Fruit fly (Drosophila melanogaster) whole organism, embryonic: ENCODE measurements around the gene CG10508.

Experiments used
- B-H2 ChIP-seq: fragments of 200-800 bp; sonication (Bioruptor generic); optimal IDR thresholded peaks from 2 replicates; lab custom pipeline; 2018; ENCODE audit warnings: missing biosample characterization, mild to moderate bottlenecking, missing genetic modification characterization
- BtbVII ChIP-seq: fragments of 200-800 bp; sonication (Bioruptor generic); optimal IDR thresholded peaks from 3 replicates; lab custom pipeline; 2017; ENCODE audit warnings: missing biosample characterization, mild to moderate bottlenecking, missing genetic modification characterization
- C15 ChIP-seq: fragments of 200-800 bp; sonication (Bioruptor generic); IDR thresholded peaks from 3 replicates; pipeline ENCODE4 v1.3.6; 2022; ENCODE audit warnings: missing biosample characterization, missing genetic modification characterization
- CG10147 ChIP-seq: fragments of 200-800 bp; sonication (Bioruptor generic); optimal IDR thresholded peaks from 2 replicates; lab custom pipeline; 2019; ENCODE audit warnings: missing biosample characterization, mild to moderate bottlenecking, missing genetic modification characterization, moderate library complexity
- CG10431 ChIP-seq: fragments of 200-800 bp; sonication (Bioruptor generic); optimal IDR thresholded peaks from 3 replicates; lab custom pipeline; 2018; ENCODE audit warnings: missing biosample characterization, mild to moderate bottlenecking, missing genetic modification characterization
- CG11085 ChIP-seq: fragments of 200-800 bp; sonication (Bioruptor generic); IDR thresholded peaks from 2 replicates; pipeline ENCODE4 v1.3.6; 2022; ENCODE audit warnings: missing biosample characterization, missing genetic modification characterization
- CG12299 ChIP-seq: fragments of 200-800 bp; sonication (Bioruptor generic); optimal IDR thresholded peaks from 2 replicates; lab custom pipeline; 2018; ENCODE audit warnings: missing biosample characterization, mild to moderate bottlenecking, missing genetic modification characterization
- CG15601 ChIP-seq: fragments of 200-800 bp; sonication (Bioruptor generic); optimal IDR thresholded peaks from 3 replicates; lab custom pipeline; 2019; ENCODE audit warnings: missing biosample characterization, mild to moderate bottlenecking, missing genetic modification characterization, moderate library complexity
- CG16863 ChIP-seq: fragments of 200-800 bp; sonication (Bioruptor generic); optimal IDR thresholded peaks from 3 replicates; lab custom pipeline; 2016; ENCODE audit warnings: missing biosample characterization, missing genetic modification characterization
- CG17359 ChIP-seq: fragments of 200-800 bp; sonication (Bioruptor generic); optimal IDR thresholded peaks from 3 replicates; lab custom pipeline; 2018; ENCODE audit warnings: missing biosample characterization, mild to moderate bottlenecking, missing genetic modification characterization, moderate library complexity
- CG33557 ChIP-seq: fragments of 200-800 bp; sonication (Bioruptor generic); optimal IDR thresholded peaks from 2 replicates; lab custom pipeline; 2019; ENCODE audit warnings: missing biosample characterization, mild to moderate bottlenecking, missing genetic modification characterization, moderate library complexity
- CG4707 ChIP-seq: fragments of 200-800 bp; sonication (Bioruptor generic); optimal IDR thresholded peaks from 2 replicates; lab custom pipeline; 2018; ENCODE audit warnings: missing biosample characterization, mild to moderate bottlenecking, missing genetic modification characterization, moderate library complexity
- CG6272 ChIP-seq: fragments of 200-800 bp; sonication (Bioruptor generic); IDR thresholded peaks from 2 replicates; pipeline ENCODE4 v1.3.6; 2022; ENCODE audit warnings: missing biosample characterization, missing genetic modification characterization
- CG6689 ChIP-seq: fragments of 200-800 bp; sonication (Bioruptor generic); IDR thresholded peaks from 2 replicates; pipeline ENCODE4 v1.3.6; 2022; ENCODE audit warnings: missing biosample characterization, missing genetic modification characterization
- CG7928 ChIP-seq: fragments of 200-800 bp; sonication (Bioruptor generic); optimal IDR thresholded peaks from 2 replicates; lab custom pipeline; 2017; ENCODE audit warnings: missing biosample characterization, mild to moderate bottlenecking, missing genetic modification characterization
- CG7987 ChIP-seq: fragments of 200-800 bp; sonication (Bioruptor generic); optimal IDR thresholded peaks from 2 replicates; lab custom pipeline; 2018; ENCODE audit warnings: missing biosample characterization, mild to moderate bottlenecking, missing genetic modification characterization, moderate library complexity
- CG8388 ChIP-seq: fragments of 200-800 bp; sonication (Bioruptor generic); optimal IDR thresholded peaks from 2 replicates; lab custom pipeline; 2019; ENCODE audit warnings: missing biosample characterization, mild to moderate bottlenecking, missing genetic modification characterization, moderate library complexity
- CG8765 ChIP-seq: fragments of 200-800 bp; sonication (Bioruptor generic); IDR thresholded peaks from 2 replicates; pipeline ENCODE4 v1.3.6; 2022; ENCODE audit warnings: missing biosample characterization, missing genetic modification characterization
- CG9932 ChIP-seq: fragments of 200-800 bp; sonication (Bioruptor generic); IDR thresholded peaks from 2 replicates; pipeline ENCODE4 v1.3.6; 2022; ENCODE audit warnings: missing biosample characterization, missing genetic modification characterization
- CHES-1-like ChIP-seq: fragments of 200-800 bp; sonication (Bioruptor generic); optimal IDR thresholded peaks from 2 replicates; lab custom pipeline; 2016; ENCODE audit warnings: missing biosample characterization, missing genetic modification characterization
- CTCF ChIP-seq: fragments of 200-800 bp; sonication (Bioruptor generic); optimal IDR thresholded peaks from 2 replicates; lab custom pipeline; 2017; ENCODE audit warnings: missing biosample characterization, mild to moderate bottlenecking, missing genetic modification characterization, moderate library complexity
- D19B ChIP-seq: fragments of 200-800 bp; sonication (Bioruptor generic); optimal IDR thresholded peaks from 2 replicates; lab custom pipeline; 2017; ENCODE audit warnings: missing biosample characterization, mild to moderate bottlenecking, missing genetic modification characterization
- Dll ChIP-seq: fragments of 200-800 bp; sonication (Bioruptor generic); IDR thresholded peaks from 4 replicates; pipeline ENCODE4 v1.3.6; 2022; ENCODE audit warnings: missing biosample characterization, missing genetic modification characterization; ENCODE audit not compliant: partially characterized antibody
- Gug ChIP-seq: fragments of 200-800 bp; sonication (Bioruptor generic); IDR thresholded peaks from 4 replicates; pipeline ENCODE4 v1.3.6; 2022; ENCODE audit warnings: missing biosample characterization, missing genetic modification characterization
- HLHmδ ChIP-seq: fragments of 200-800 bp; sonication (Bioruptor generic); optimal IDR thresholded peaks from 2 replicates; lab custom pipeline; 2018; ENCODE audit warnings: missing biosample characterization, mild to moderate bottlenecking, missing genetic modification characterization, moderate library complexity
- MESR4 ChIP-seq: fragments of 200-800 bp; sonication (Bioruptor generic); optimal IDR thresholded peaks from 2 replicates; lab custom pipeline; 2018; ENCODE audit warnings: missing biosample characterization, mild to moderate bottlenecking, missing genetic modification characterization, moderate library complexity
- MTF-1 ChIP-seq: fragments of 200-800 bp; sonication (Bioruptor generic); optimal IDR thresholded peaks from 2 replicates; lab custom pipeline; 2018; ENCODE audit warnings: missing biosample characterization, mild to moderate bottlenecking, missing genetic modification characterization, borderline replicate concordance
- NC2β ChIP-seq: fragments of 200-800 bp; sonication (Bioruptor generic); optimal IDR thresholded peaks from 2 replicates; lab custom pipeline; 2016; ENCODE audit warnings: missing biosample characterization, missing genetic modification characterization
- NFAT ChIP-seq: fragments of 200-800 bp; sonication (Bioruptor generic); IDR thresholded peaks from 2 replicates; pipeline ENCODE4 v1.3.6; 2022; ENCODE audit warnings: missing biosample characterization, missing genetic modification characterization
- Opbp ChIP-seq: fragments of 200-800 bp; sonication (Bioruptor generic); IDR thresholded peaks from 3 replicates; pipeline ENCODE4 v1.3.6; 2022; ENCODE audit warnings: missing biosample characterization, missing genetic modification characterization; ENCODE audit not compliant: partially characterized antibody
- bcd ChIP-seq: fragments of 200-800 bp; sonication (Bioruptor generic); optimal IDR thresholded peaks from 2 replicates; lab custom pipeline; 2017; ENCODE audit warnings: missing biosample characterization, mild to moderate bottlenecking, missing genetic modification characterization
- btn ChIP-seq: fragments of 200-800 bp; sonication (Bioruptor generic); optimal IDR thresholded peaks from 2 replicates; lab custom pipeline; 2016; ENCODE audit warnings: missing biosample characterization, missing genetic modification characterization
- cato ChIP-seq: fragments of 200-800 bp; sonication (Bioruptor generic); optimal IDR thresholded peaks from 2 replicates; lab custom pipeline; 2016; ENCODE audit warnings: missing biosample characterization, missing genetic modification characterization, borderline replicate concordance
- chn ChIP-seq: fragments of 200-800 bp; sonication (Bioruptor generic); optimal IDR thresholded peaks from 2 replicates; lab custom pipeline; 2016; ENCODE audit warnings: missing biosample characterization, missing genetic modification characterization
- dati ChIP-seq: fragments of 200-800 bp; sonication (Bioruptor generic); IDR thresholded peaks from 2 replicates; pipeline ENCODE4 v1.3.6; 2022; ENCODE audit warnings: missing biosample characterization, missing genetic modification characterization
- dimm ChIP-seq: fragments of 200-800 bp; sonication (Bioruptor generic); IDR thresholded peaks from 2 replicates; pipeline ENCODE4 v1.3.6; 2022; ENCODE audit warnings: missing biosample characterization, missing genetic modification characterization
- disco-r ChIP-seq: fragments of 200-800 bp; sonication (Bioruptor generic); optimal IDR thresholded peaks from 2 replicates; lab custom pipeline; 2016; ENCODE audit warnings: missing biosample characterization, missing genetic modification characterization
- dm ChIP-seq: fragments of 200-800 bp; sonication (Bioruptor generic); optimal IDR thresholded peaks from 3 replicates; lab custom pipeline; 2016; ENCODE audit warnings: missing biosample characterization, missing genetic modification characterization
- eve ChIP-seq, 2 experiments: fragments of >200 bp; optimal IDR thresholded peaks; 2 replicates each; lab custom pipeline; 2017; ENCODE audit warnings: missing biosample characterization in 2 of 2, missing genetic modification characterization in 2 of 2
- fru ChIP-seq: fragments of >200 bp; optimal IDR thresholded peaks from 2 replicates; lab custom pipeline; 2017
- fu2 ChIP-seq: fragments of 200-800 bp; sonication (Bioruptor generic); optimal IDR thresholded peaks from 2 replicates; lab custom pipeline; 2016; ENCODE audit warnings: missing biosample characterization, missing genetic modification characterization
- lilli ChIP-seq: fragments of 200-800 bp; sonication (Bioruptor generic); optimal IDR thresholded peaks from 3 replicates; lab custom pipeline; 2016; ENCODE audit warnings: missing biosample characterization, missing genetic modification characterization
- odd ChIP-seq: fragments of 200-800 bp; sonication (Bioruptor generic); optimal IDR thresholded peaks from 2 replicates; lab custom pipeline; 2017; ENCODE audit warnings: missing biosample characterization, mild to moderate bottlenecking, missing genetic modification characterization
- psq ChIP-seq: fragments of 200-800 bp; sonication (Bioruptor generic); optimal IDR thresholded peaks from 2 replicates; lab custom pipeline; 2017; ENCODE audit warnings: missing biosample characterization, missing genetic modification characterization
- pzg ChIP-seq: fragments of 200-800 bp; sonication (Bioruptor generic); optimal IDR thresholded peaks from 3 replicates; lab custom pipeline; 2018; ENCODE audit warnings: missing biosample characterization, mild to moderate bottlenecking, missing genetic modification characterization, moderate library complexity
- salm ChIP-seq: fragments of 200-800 bp; sonication (Bioruptor generic); optimal IDR thresholded peaks from 2 replicates; lab custom pipeline; 2018; ENCODE audit warnings: missing biosample characterization, mild to moderate bottlenecking, missing genetic modification characterization
- schlank ChIP-seq: fragments of 200-800 bp; sonication (Bioruptor generic); optimal IDR thresholded peaks from 2 replicates; lab custom pipeline; 2018; ENCODE audit warnings: missing biosample characterization, mild to moderate bottlenecking, missing genetic modification characterization
- sima ChIP-seq: fragments of 200-800 bp; sonication (Bioruptor generic); optimal IDR thresholded peaks from 2 replicates; lab custom pipeline; 2016; ENCODE audit warnings: missing biosample characterization, missing genetic modification characterization
- stc ChIP-seq: fragments of 200-800 bp; sonication (Bioruptor generic); IDR thresholded peaks from 2 replicates; pipeline ENCODE4 v1.3.6; 2022; ENCODE audit warnings: missing biosample characterization, missing genetic modification characterization
- tio ChIP-seq: fragments of 200-800 bp; sonication (Bioruptor generic); optimal IDR thresholded peaks from 2 replicates; lab custom pipeline; 2017; ENCODE audit warnings: missing biosample characterization, missing genetic modification characterization, inconsistent platforms
- zfh2 ChIP-seq: fragments of 200-800 bp; sonication (Bioruptor generic); optimal IDR thresholded peaks from 2 replicates; lab custom pipeline; 2016; ENCODE audit warnings: missing biosample characterization, missing genetic modification characterization

Gene CG10508

dm6 chr3L:21253761-21254523 is 43.9 kb downstream of the CG10508 start (continued):
- TF ChIP-seq HLHmδ (GFP tag; lab: Kevin White, UChicago) (no peak), psq (GFP tag; lab: Kevin White, UChicago) (no peak), dati (GFP tag; lab: Robert Waterston, UW) (no peak), CG4707 (no peak), bcd (GFP tag; lab: Kevin White, UChicago) (peak; percentile 27), CG17359 (tag; lab: Kevin White, UChicago) (peak; percentile 50), BtbVII (GFP tag; lab: Kevin White, UChicago) (no peak), dimm (GFP tag; lab: Robert Waterston, UW) (no peak), pzg (GFP tag; lab: Kevin White, UChicago) (no peak), fru (no peak), CG10147 (no peak), sima (GFP tag; lab: Kevin White, UChicago) (no peak), schlank (no peak), disco-r (no peak), stc (GFP tag; lab: Robert Waterston, UW) (0 out of 2 replicates have a peak, but pooled peaks have one; percentile 38), cato (GFP tag; lab: Kevin White, UChicago) (no peak), CG7928 (no peak), CHES-1-like (GFP tag; lab: Kevin White, UChicago) (no peak), CG8388 (GFP tag; lab: Kevin White, UChicago) (peak; percentile 42), B-H2 (GFP tag; lab: Kevin White, UChicago) (no peak), CTCF (GFP tag; lab: Kevin White, UChicago) (no peak), CG15601 (tag; lab: Kevin White, UChicago) (no peak), CG10431 (GFP tag; lab: Kevin White, UChicago) (no peak), CG7987 (GFP tag; lab: Kevin White, UChicago) (no peak), chn (no peak), odd (GFP tag; lab: Kevin White, UChicago) (no peak), btn (GFP tag; lab: Kevin White, UChicago) (peak; percentile 30), CG8765 (no peak), fu2 (GFP tag; lab: Kevin White, UChicago) (no peak), MESR4 (GFP tag; lab: Kevin White, UChicago) (no peak), Dll (no peak), salm (tag; lab: Kevin White, UChicago) (no peak), zfh2 (no peak), tio (GFP tag; lab: Kevin White, UChicago) (peak; percentile 9), CG9932 (GFP tag; lab: Robert Waterston, UW) (no peak), CG6689 (peak; percentile 18; the same call in 1 of the 2 replicates), CG16863 (no peak), NC2β (GFP tag; lab: Kevin White, UChicago) (no peak), NFAT (GFP tag; lab: Robert Waterston, UW) (no peak), CG33557 (no peak), CG6272 (GFP tag; lab: Robert Waterston, UW) (no peak), MTF-1 (GFP tag; lab: Kevin White, UChicago) (no peak), lilli (GFP tag; lab: Kevin White, UChicago) (no peak), dm (GFP tag; lab: Kevin White, UChicago) (no peak), Gug (GFP tag; lab: Robert Waterston, UW) (no peak), C15 (GFP tag; lab: Robert Waterston, UW) (no peak), CG11085 (GFP tag; lab: Robert Waterston, UW) (0 out of 2 replicates have a peak, but pooled peaks have one; percentile 18), eve (GFP tag; optimal IDR thresholded peaks at IDR 0.05; lab: Kevin White, UChicago) (peak in 1 of 2 experiments; percentile 58), Opbp (GFP tag; lab: Robert Waterston, UW) (no peak), CG12299 (tag; lab: Kevin White, UChicago) (no peak), D19B (no peak)
